Worm (Caenorhabditis elegans) whole organism, young adult: ENCODE data around the gene tag-52.

Source experiments
- B0019.2 ChIP-seq: fragments of 200-800 bp; sonication (Bioruptor generic); conservative IDR thresholded peaks from 2 replicates; pipeline ENCODE4 v1.3.6; 2022; ENCODE audit warnings: missing genetic modification reagents, missing genetic modification characterization, missing compliant biosample characterization
- ccch-3 ChIP-seq: fragments of 200-800 bp; sonication (Bioruptor generic); optimal IDR thresholded peaks from 2 replicates; lab custom pipeline; 2018; ENCODE audit warnings: mild to moderate bottlenecking, missing genetic modification characterization, missing compliant biosample characterization
- dox-1 ChIP-seq: fragments of 200-800 bp; sonication (Bioruptor generic); IDR thresholded peaks from 2 replicates; pipeline ENCODE4 v1.3.6; 2022; ENCODE audit warnings: missing genetic modification reagents, missing genetic modification characterization, missing compliant biosample characterization
- dpl-1 ChIP-seq: fragments of 150-350 bp; optimal IDR thresholded peaks from 2 replicates; lab custom pipeline; 2014; ENCODE audit warnings: missing biosample characterization, missing genetic modification reagents, missing genetic modification characterization
- ztf-25 ChIP-seq: fragments of 200-800 bp; sonication (Bioruptor generic); IDR thresholded peaks from 2 replicates; pipeline ENCODE4 v1.3.6; 2022; ENCODE audit warnings: missing genetic modification reagents, missing genetic modification characterization, missing compliant biosample characterization
- ztf-26 ChIP-seq: sonication (generic microtip); optimal IDR thresholded peaks from 2 replicates; lab custom pipeline; 2017; ENCODE audit warnings: missing genetic modification characterization, missing compliant biosample characterization

DNA sequence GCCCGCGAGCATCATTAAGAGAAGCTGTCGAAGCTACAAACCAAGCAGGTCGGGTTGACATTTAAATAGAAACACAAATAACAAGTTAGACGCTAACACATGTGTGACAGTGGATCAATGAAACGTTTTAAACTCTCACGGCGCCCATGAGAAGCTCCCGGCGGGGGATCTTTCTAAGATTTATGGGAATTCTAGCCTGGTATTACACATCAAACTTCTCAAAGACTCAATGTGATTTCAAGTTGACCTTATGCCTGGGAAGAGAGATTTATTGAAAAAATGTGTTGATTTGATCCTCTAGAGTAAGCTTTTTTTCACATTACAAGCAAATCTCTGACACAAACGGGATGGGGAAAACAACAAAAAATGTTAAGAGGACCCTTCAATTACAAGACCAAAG, 31.4 kb upstream of the tag-52 start:
- TF ChIP-seq B0019.2 (GFP tag; lab: Robert Waterston, UW) (no peak), dpl-1 (GFP tag; lab: Kevin White, UChicago) (no peak), ccch-3 (GFP tag; lab: Kevin White, UChicago) (no peak), ztf-26 (tag; lab: Kevin White, UChicago) (no peak), ztf-25 (no peak), dox-1 (GFP tag; lab: Robert Waterston, UW) (no peak)
